Fruit fly (Drosophila melanogaster): ENCODE data around the gene CG10970.

Gene CG10970

DNA sequence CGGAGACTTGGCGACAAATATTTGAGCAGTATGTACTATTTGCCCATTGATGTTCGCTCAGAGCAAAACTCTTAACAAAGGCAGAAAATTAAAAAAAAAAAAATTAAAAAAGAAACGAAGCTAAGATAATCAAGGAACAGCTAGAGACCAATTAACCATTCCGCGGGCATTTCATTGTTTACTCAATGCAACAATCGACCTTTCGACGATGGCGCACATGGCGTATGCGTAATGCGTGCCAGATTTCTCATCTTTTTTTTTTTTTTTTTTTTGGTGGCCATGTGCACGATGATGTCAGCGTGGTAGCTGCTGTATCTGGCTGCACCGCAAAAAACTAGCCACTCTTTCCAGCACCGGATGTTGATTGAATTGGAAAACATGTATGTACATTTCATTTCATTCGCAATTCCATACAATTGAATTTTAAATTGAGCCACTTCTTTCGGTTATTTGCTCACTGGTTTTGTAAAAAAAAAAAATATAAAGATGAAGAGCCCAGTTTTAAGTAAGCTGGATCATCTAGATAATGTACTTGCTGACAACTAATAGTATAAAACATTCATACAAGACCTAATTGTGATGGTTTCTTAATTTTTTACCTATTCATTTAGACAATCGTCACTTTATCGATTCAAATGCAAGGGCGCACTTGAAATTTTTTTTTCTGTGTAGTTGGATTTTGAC lies 4.6 kb upstream of the CG10970 start:
- TF ChIP-seq psq (optimal IDR thresholded peaks at IDR 0.05): no peak
- TF ChIP-seq Sin3A (optimal IDR thresholded peaks at IDR 0.05): no peak
- TF ChIP-seq Myc (optimal IDR thresholded peaks at IDR 0.05): no peak
- no peak for TF ChIP-seq insv (optimal IDR thresholded peaks at IDR 0.05)
- no peak for TF ChIP-seq h (optimal IDR thresholded peaks at IDR 0.05)
- no peak for TF ChIP-seq ttk (optimal IDR thresholded peaks at IDR 0.05)

dm6 chrX:9074040-9074439 lies 2.8 kb upstream of the CG10970 start:
- TF ChIP-seq ttk (optimal IDR thresholded peaks at IDR 0.05) (no peak), Sin3A (optimal IDR thresholded peaks at IDR 0.05) (no peak), h (optimal IDR thresholded peaks at IDR 0.05) (no peak), psq (optimal IDR thresholded peaks at IDR 0.05) (no peak), Myc (optimal IDR thresholded peaks at IDR 0.05) (no peak), insv (optimal IDR thresholded peaks at IDR 0.05) (no peak)

dm6 chrX:9068822-9069221 lies 2.4 kb downstream of the CG10970 start:
- no peak for TF ChIP-seq psq (optimal IDR thresholded peaks at IDR 0.05)
- no peak for TF ChIP-seq Sin3A (optimal IDR thresholded peaks at IDR 0.05)
- no peak for TF ChIP-seq h (optimal IDR thresholded peaks at IDR 0.05)
- TF ChIP-seq insv (optimal IDR thresholded peaks at IDR 0.05): no peak
- TF ChIP-seq Myc (optimal IDR thresholded peaks at IDR 0.05): no peak
- TF ChIP-seq ttk (optimal IDR thresholded peaks at IDR 0.05): no peak

DNA sequence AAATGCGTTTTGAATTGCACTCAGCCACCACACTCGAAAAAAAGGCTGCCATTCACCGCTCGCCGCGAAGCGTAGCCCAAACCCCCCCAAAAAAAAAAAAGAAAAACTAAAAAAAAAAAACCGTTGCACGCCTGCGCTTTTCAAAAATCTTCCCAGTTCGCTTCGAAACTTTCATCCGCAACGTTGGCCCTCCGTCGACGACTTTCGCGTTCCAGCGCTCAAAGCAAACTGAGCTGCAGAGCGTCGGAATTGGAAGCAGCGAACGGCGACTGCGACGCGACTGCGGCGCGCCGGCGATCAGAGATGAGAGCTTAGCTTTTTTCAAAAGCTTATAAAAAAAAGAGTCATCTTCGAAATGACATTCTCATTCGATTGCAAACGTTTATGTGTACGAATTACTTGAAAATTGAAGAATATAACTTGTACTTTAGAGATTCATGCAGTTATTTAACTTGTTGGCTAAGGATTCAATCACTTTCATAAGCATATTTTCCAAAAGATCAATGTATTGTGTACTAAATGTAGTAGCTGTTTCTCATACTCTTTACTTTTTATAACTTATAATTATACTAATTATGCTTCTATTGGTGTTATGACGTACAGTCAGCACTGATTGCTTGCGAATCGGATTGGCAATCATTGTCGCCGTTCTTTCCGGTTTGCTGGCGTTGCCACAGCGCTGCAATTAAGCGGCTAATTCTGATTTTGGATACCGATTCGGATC lies 3.3 kb downstream of the CG10970 start, which contains the start of gene CG15365:
Gene CG15365, minus strand, starts transcription at position 230 of the 724 bp plus-strand sequence.
- no peak for TF ChIP-seq psq (optimal IDR thresholded peaks at IDR 0.05)
- TF ChIP-seq ttk (optimal IDR thresholded peaks at IDR 0.05): no peak
- TF ChIP-seq h (optimal IDR thresholded peaks at IDR 0.05): no peak
- TF ChIP-seq insv (optimal IDR thresholded peaks at IDR 0.05): no peak
- no peak for TF ChIP-seq Sin3A (optimal IDR thresholded peaks at IDR 0.05)
- no peak for TF ChIP-seq Myc (optimal IDR thresholded peaks at IDR 0.05)

DNA sequence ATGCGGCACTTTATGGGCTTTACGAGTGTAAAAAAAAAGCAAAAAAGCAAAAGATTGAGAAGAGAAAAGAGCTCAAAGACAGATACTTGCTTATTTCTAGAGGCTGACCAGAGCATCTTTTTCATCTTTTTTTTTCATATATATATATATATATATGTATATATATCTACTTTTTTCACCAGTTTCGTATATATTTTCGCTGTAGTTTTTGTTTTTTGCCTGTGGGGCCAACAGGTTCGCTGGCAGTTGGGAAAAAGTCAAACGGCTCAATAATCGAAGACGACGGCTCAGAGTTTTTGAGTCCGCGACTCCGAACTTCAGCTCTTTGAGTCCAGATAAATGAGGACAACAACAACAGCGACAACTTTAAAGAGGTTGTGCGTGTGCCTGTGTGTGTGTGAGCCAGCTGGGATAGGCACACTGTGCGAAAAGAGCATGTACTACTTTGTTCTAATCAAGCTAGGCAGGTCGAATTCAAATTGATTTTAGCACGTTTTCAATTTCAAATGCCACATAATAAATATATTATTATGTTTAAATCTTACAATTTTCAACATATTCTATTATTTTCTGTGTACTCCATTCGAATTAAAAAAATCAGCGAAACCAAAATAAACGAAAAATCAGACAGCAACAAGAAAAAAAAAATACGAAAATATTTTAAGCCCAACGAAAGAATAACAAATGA lies 4.3 kb downstream of the CG10970 start:
- no peak for TF ChIP-seq Myc (optimal IDR thresholded peaks at IDR 0.05)
- TF ChIP-seq insv (optimal IDR thresholded peaks at IDR 0.05): no peak
- TF ChIP-seq h (optimal IDR thresholded peaks at IDR 0.05): no peak
- TF ChIP-seq ttk (optimal IDR thresholded peaks at IDR 0.05): no peak
- TF ChIP-seq Sin3A (optimal IDR thresholded peaks at IDR 0.05): no peak

DNA sequence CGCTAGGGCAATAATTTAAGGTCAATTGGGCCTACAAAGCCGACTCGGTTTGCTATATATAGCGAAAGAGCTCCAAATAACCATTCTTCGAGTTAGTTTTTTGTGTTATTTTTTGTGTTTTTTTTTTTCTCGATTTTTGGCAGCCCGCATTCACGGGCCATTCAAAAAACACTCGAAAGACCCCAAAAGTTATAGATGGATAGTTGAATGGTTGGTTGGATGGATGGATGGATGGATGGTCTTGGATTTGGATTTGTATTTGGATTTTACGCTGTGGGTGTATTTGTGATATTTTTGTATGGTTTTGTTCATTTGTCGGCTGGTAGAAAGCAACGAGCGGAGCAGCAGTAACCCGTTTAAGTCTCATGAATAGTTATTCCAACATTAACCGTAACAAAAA lies 7.2 kb downstream of the CG10970 start:
- no peak for TF ChIP-seq Myc (optimal IDR thresholded peaks at IDR 0.05)
- TF ChIP-seq Sin3A (optimal IDR thresholded peaks at IDR 0.05): no peak
- TF ChIP-seq insv (optimal IDR thresholded peaks at IDR 0.05): no peak
- TF ChIP-seq h (optimal IDR thresholded peaks at IDR 0.05): no peak
- TF ChIP-seq ttk (optimal IDR thresholded peaks at IDR 0.05): no peak
- no peak for TF ChIP-seq psq (optimal IDR thresholded peaks at IDR 0.05)

DNA sequence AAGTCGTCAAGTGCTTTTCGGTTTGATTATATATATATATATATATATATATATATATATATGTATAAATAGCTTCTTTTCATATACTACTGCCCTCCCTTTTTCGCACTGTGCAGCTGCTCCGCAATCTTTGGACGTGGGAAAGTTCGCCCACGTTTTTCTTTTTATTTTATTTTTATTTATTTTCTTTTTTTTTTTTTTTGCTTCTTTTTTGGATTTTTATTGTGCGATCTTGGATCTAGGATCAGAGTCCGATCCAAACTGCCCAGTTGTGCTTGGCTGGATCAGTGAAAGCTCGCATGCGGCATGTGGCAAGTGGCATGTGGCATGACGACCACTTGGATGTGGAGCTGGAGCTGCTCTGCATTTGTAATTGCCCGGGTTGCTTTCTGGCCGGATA lies 7.8 kb downstream of the CG10970 start:
- TF ChIP-seq Myc (optimal IDR thresholded peaks at IDR 0.05) (no peak), h (optimal IDR thresholded peaks at IDR 0.05) (no peak), ttk (optimal IDR thresholded peaks at IDR 0.05) (no peak), psq (optimal IDR thresholded peaks at IDR 0.05) (no peak), insv (optimal IDR thresholded peaks at IDR 0.05) (no peak), Sin3A (optimal IDR thresholded peaks at IDR 0.05) (no peak)

DNA sequence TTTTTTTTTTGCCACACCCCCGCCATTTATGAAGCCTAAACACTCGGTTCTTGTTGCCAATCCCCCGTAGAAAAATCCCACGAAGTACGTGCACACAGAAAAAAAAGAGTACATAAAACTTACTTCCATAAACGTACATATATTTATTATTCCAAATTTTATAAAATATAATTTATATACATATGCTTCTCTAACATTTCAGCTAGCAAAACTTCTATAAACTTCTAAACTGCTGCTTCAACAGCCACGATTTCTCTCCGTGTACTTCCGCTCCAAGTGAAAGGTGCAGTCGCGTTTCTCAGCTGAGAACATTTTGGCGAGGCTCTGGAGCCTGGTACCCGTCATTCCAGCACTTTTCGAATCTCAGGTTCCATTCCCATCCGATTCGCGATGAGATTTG lies 8.5 kb downstream of the CG10970 start:
- TF ChIP-seq Sin3A (optimal IDR thresholded peaks at IDR 0.05) (no peak), ttk (optimal IDR thresholded peaks at IDR 0.05) (no peak), Myc (optimal IDR thresholded peaks at IDR 0.05) (no peak)

DNA sequence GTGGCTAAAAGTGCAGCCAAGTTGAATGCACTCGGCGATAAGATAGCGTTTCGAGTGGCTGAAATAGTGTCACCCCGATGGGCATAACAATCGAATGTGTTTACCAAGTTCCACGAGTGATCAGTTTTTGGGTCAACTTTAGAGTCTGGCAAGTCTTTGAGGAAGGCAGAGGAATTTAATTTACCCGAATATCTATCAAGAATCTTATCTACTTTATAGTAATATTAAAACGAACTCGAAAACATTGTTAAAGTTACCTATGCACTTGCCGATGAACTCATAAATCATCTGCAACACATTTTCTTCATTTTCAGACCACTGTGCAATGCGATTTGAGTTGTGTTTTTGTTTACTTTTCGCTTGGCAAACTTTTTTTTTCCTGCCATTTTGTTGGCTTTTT lies 9.9 kb downstream of the CG10970 start:
- no peak for TF ChIP-seq Sin3A (optimal IDR thresholded peaks at IDR 0.05)
- no peak for TF ChIP-seq psq (optimal IDR thresholded peaks at IDR 0.05)
- no peak for TF ChIP-seq insv (optimal IDR thresholded peaks at IDR 0.05)
- TF ChIP-seq Myc (optimal IDR thresholded peaks at IDR 0.05): no peak
- TF ChIP-seq h (optimal IDR thresholded peaks at IDR 0.05): no peak
- TF ChIP-seq ttk (optimal IDR thresholded peaks at IDR 0.05): no peak

- TF ChIP-seq Sin3A (optimal IDR thresholded peaks at IDR 0.05): no peak
Measured at dm6 chrX:9060078-9060477, 11.1 kb downstream of the CG10970 start.

dm6 chrX:9048941-9049340 lies 22.3 kb downstream of the CG10970 start:
- TF ChIP-seq Sin3A (optimal IDR thresholded peaks at IDR 0.05): no peak
- no peak for TF ChIP-seq ttk (optimal IDR thresholded peaks at IDR 0.05)
- no peak for TF ChIP-seq Myc (optimal IDR thresholded peaks at IDR 0.05)
- no peak for TF ChIP-seq h (optimal IDR thresholded peaks at IDR 0.05)
- TF ChIP-seq insv (optimal IDR thresholded peaks at IDR 0.05): no peak
- TF ChIP-seq psq (optimal IDR thresholded peaks at IDR 0.05): no peak

DNA sequence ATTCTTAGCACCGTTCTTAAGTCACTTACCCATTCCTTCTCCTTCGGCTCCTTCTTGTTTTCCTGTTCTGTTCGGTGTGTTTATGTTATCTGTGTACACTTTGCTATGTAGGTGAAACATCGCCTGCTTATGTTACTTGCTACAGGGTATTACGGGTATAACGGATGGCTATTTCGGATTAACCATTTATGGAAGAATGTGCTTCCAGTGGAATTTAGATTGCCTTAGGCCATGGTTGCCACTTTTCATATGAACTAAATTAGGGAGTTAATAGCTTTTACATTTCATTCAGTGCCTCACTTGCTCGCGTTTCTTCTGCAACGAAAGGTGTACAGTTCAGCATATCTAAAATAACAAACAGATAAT lies 22.8 kb downstream of the CG10970 start:
- TF ChIP-seq psq (optimal IDR thresholded peaks at IDR 0.05): no peak
- TF ChIP-seq Sin3A (optimal IDR thresholded peaks at IDR 0.05): no peak
- TF ChIP-seq h (optimal IDR thresholded peaks at IDR 0.05): no peak
- no peak for TF ChIP-seq insv (optimal IDR thresholded peaks at IDR 0.05)
- TF ChIP-seq Myc (optimal IDR thresholded peaks at IDR 0.05): no peak
- no peak for TF ChIP-seq ttk (optimal IDR thresholded peaks at IDR 0.05)

Data from Kc167 (cell line).